Fruit fly (Drosophila melanogaster): Measurements from ENCODE around the gene RpL9.
A peak's percentile ranks its signal among the peaks of the same experiment; 100 is the strongest.

The RpL9 gene

DNA sequence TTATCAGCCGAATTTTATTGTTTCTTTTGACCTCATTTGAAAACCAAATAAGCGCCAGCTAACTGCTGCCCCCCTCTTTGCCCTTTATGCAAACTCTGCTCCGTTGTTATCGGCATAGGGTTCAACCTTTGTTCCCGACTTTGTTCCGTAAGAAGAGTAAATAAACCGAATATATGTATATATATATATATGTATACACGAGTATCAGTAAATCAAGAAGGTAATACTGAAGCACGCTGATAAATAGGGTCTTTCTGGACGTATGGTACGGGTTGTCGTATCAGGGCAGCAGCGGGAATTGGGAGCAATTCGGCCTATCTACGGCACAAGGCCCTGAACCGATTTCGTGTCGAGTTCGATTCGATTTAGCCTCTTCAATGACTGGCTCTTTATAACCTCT is 34.9 kb upstream of the RpL9 start (continued):
- TF ChIP-seq croc (GFP tag; conservative IDR thresholded peaks at IDR 0.05) (no peak), Dbx (GFP tag; IDR thresholded peaks at IDR 0.05) (no peak), HLH54F (GFP tag; optimal IDR thresholded peaks at IDR 0.05) (no peak), Taf1 (GFP tag; IDR thresholded peaks at IDR 0.05) (no peak), CG42726 (GFP tag; IDR thresholded peaks at IDR 0.05; ENCODE audit: partially characterized antibody) (no peak), HLH3B (GFP tag; IDR thresholded peaks at IDR 0.05) (no peak), Xrp1 (GFP tag; IDR thresholded peaks at IDR 0.05) (no peak), CkIIα-i1 (GFP tag; IDR thresholded peaks at IDR 0.05) (no peak), BEAF-32 (GFP tag; optimal IDR thresholded peaks at IDR 0.05) (no peak), CG6175 (GFP tag; IDR thresholded peaks at IDR 0.05) (no peak), dmrt99B (tag; optimal IDR thresholded peaks at IDR 0.05) (no peak), pum (GFP tag; optimal IDR thresholded peaks at IDR 0.05) (no peak), Drgx (GFP tag; IDR thresholded peaks at IDR 0.05) (no peak), CG6854 (GFP tag; optimal IDR thresholded peaks at IDR 0.05) (no peak), pan (optimal IDR thresholded peaks at IDR 0.05) (no peak), pan (GFP tag; optimal IDR thresholded peaks at IDR 0.05 in 1 of 2, IDR thresholded peaks at IDR 0.05 in 1 of 2) (no peak), CG16779 (GFP tag; IDR thresholded peaks at IDR 0.05) (no peak), exex (tag; optimal IDR thresholded peaks at IDR 0.05) (no peak), sd (tag; optimal IDR thresholded peaks at IDR 0.05) (no peak), Hey (tag; optimal IDR thresholded peaks at IDR 0.05) (no peak), CG16815 (GFP tag; optimal IDR thresholded peaks at IDR 0.05) (no peak), CG8290 (GFP tag; optimal IDR thresholded peaks at IDR 0.05) (no peak), CG8290 (tag; optimal IDR thresholded peaks at IDR 0.05) (no peak), zfh2 (GFP tag; optimal IDR thresholded peaks at IDR 0.05) (no peak), Antp (GFP tag; optimal IDR thresholded peaks at IDR 0.05) (no peak), peb (GFP tag; IDR thresholded peaks at IDR 0.05) (no peak), ewg (GFP tag; optimal IDR thresholded peaks at IDR 0.05) (no peak), CG9609 (GFP tag; optimal IDR thresholded peaks at IDR 0.05) (no peak), CG6254 (GFP tag; optimal IDR thresholded peaks at IDR 0.05) (peak; percentile 37), unc-4 (GFP tag; IDR thresholded peaks at IDR 0.05; ENCODE audit: partially characterized antibody) (no peak), CrebB (tag; optimal IDR thresholded peaks at IDR 0.05) (no peak), CG12659 (GFP tag; optimal IDR thresholded peaks at IDR 0.05) (no peak), Vsx1 (GFP tag; optimal IDR thresholded peaks at IDR 0.05) (peak; percentile 41), Myb (GFP tag; optimal IDR thresholded peaks at IDR 0.05) (no peak), TFAM (GFP tag; optimal IDR thresholded peaks at IDR 0.05) (no peak), CG4282 (GFP tag; optimal IDR thresholded peaks at IDR 0.05) (no peak), da (GFP tag; optimal IDR thresholded peaks at IDR 0.05) (no peak), ato (GFP tag; IDR thresholded peaks at IDR 0.05; ENCODE audit: partially characterized antibody) (no peak), bbx (GFP tag; IDR thresholded peaks at IDR 0.05; ENCODE audit: partially characterized antibody) (no peak), B-H1 (GFP tag; IDR thresholded peaks at IDR 0.05) (no peak), MTF-1 (GFP tag; optimal IDR thresholded peaks at IDR 0.05; ENCODE audit: borderline replicate concordance) (peak; percentile 8), disco-r (GFP tag; optimal IDR thresholded peaks at IDR 0.05) (no peak), dpn (GFP tag; optimal IDR thresholded peaks at IDR 0.05) (no peak), dm (GFP tag; optimal IDR thresholded peaks at IDR 0.05) (no peak), ash1 (GFP tag; optimal IDR thresholded peaks at IDR 0.05) (no peak), CG8765 (GFP tag; IDR thresholded peaks at IDR 0.05) (no peak), Adf1 (GFP tag; IDR thresholded peaks at IDR 0.05) (no peak), CG30403 (GFP tag; optimal IDR thresholded peaks at IDR 0.05) (no peak), gcm (GFP tag; optimal IDR thresholded peaks at IDR 0.05) (no peak), CG11504 (tag; optimal IDR thresholded peaks at IDR 0.05) (no peak), HHEX (GFP tag; optimal IDR thresholded peaks at IDR 0.05) (no peak), zfh1 (GFP tag; IDR thresholded peaks at IDR 0.05) (0 out of 3 replicates have a peak, but pooled peaks have one; percentile 17), grn (GFP tag; optimal IDR thresholded peaks at IDR 0.05) (no peak)

Data from whole organism, embryonic.